Fruit fly (Drosophila melanogaster): Measurements from ENCODE around the gene CTCF.

CTCF gene

dm6 chr3L:7356386-7357117 lies at the start of gene CTCF (continued):
- peak; percentile 68 for TF ChIP-seq CG7963 (GFP tag; IDR thresholded peaks at IDR 0.05; ENCODE audit: partially characterized antibody)
- TF ChIP-seq CG1233 (GFP tag; optimal IDR thresholded peaks at IDR 0.05): peak; percentile 38
- peak; percentile 51 for TF ChIP-seq tgo (GFP tag; IDR thresholded peaks at IDR 0.05)
- TF ChIP-seq CG18476 (GFP tag; optimal IDR thresholded peaks at IDR 0.05): no peak
- TF ChIP-seq CG10209 (GFP tag; optimal IDR thresholded peaks at IDR 0.05): peak; percentile 33
- TF ChIP-seq CG16813 (GFP tag; IDR thresholded peaks at IDR 0.05; ENCODE audit: partially characterized antibody): peak; percentile 77
- peak; percentile 53 to 59 for TF ChIP-seq dpn (GFP tag; optimal IDR thresholded peaks at IDR 0.05)
- TF ChIP-seq danr (GFP tag; IDR thresholded peaks at IDR 0.05): no peak
- TF ChIP-seq CG32532 (GFP tag; IDR thresholded peaks at IDR 0.05): peak; percentile 54; the same call in 1 of the 2 replicates
- no peak for TF ChIP-seq CG6272 (GFP tag; IDR thresholded peaks at IDR 0.05)
- peak; percentile 24 for TF ChIP-seq HmgZ (tag; optimal IDR thresholded peaks at IDR 0.05)
- peak; percentile 58 for TF ChIP-seq D (optimal IDR thresholded peaks at IDR 0.05)
- TF ChIP-seq D (GFP tag; optimal IDR thresholded peaks at IDR 0.05): peak; percentile 1
- peak; percentile 91 for TF ChIP-seq Ets65A (GFP tag)
- TF ChIP-seq amos (GFP tag; IDR thresholded peaks at IDR 0.05; ENCODE audit: partially characterized antibody): peak; percentile 78
- peak; percentile 64 for TF ChIP-seq CG2712 (tag; optimal IDR thresholded peaks at IDR 0.05)
- peak; percentile 69 for TF ChIP-seq GATAe (GFP tag; conservative IDR thresholded peaks at IDR 0.05)
- peak; percentile 41; the same call in 1 of the 3 replicates for TF ChIP-seq H15 (GFP tag; IDR thresholded peaks at IDR 0.05)
- peak; percentile 29 for TF ChIP-seq CG4854 (GFP tag; optimal IDR thresholded peaks at IDR 0.05)
- TF ChIP-seq CG10431 (GFP tag; optimal IDR thresholded peaks at IDR 0.05): peak; percentile 51
- TF ChIP-seq CG30403 (GFP tag; optimal IDR thresholded peaks at IDR 0.05): peak; percentile 43
- TF ChIP-seq CG34376 (GFP tag; optimal IDR thresholded peaks at IDR 0.05): peak; percentile 85
- TF ChIP-seq bab2 (GFP tag; optimal IDR thresholded peaks at IDR 0.05): peak; percentile 13
- peak; percentile 80 for TF ChIP-seq MBD-R2 (GFP tag; IDR thresholded peaks at IDR 0.05)
- peak; percentile 57 for TF ChIP-seq Sox102F (GFP tag; optimal IDR thresholded peaks at IDR 0.05)
- TF ChIP-seq phol (tag; optimal IDR thresholded peaks at IDR 0.05): peak; percentile 100
- peak; percentile 70 for TF ChIP-seq Ets97D (GFP tag; optimal IDR thresholded peaks at IDR 0.05)
- TF ChIP-seq CG6854 (GFP tag; optimal IDR thresholded peaks at IDR 0.05): no peak
- peak; percentile 72 for TF ChIP-seq CG17829 (tag; optimal IDR thresholded peaks at IDR 0.05)
- TF ChIP-seq CG4820 (GFP tag; optimal IDR thresholded peaks at IDR 0.05): peak; percentile 38
- no peak for TF ChIP-seq CG11560 (tag; IDR thresholded peaks at IDR 0.05)
- peak; percentile 31 for TF ChIP-seq kni (GFP tag; optimal IDR thresholded peaks at IDR 0.05)
- TF ChIP-seq ssp (GFP tag; IDR thresholded peaks at IDR 0.05): peak; percentile 49; the same call in 1 of the 2 replicates
- 0 out of 3 replicates have a peak, but pooled peaks have one; percentile 48 for TF ChIP-seq Mrtf (GFP tag; IDR thresholded peaks at IDR 0.05)
- TF ChIP-seq CG2129 (GFP tag; IDR thresholded peaks at IDR 0.05; ENCODE audit: partially characterized antibody): peak; percentile 63
- TF ChIP-seq chn (GFP tag; optimal IDR thresholded peaks at IDR 0.05): peak; percentile 18
- peak in 1 of 3 experiments; percentile 9 for TF ChIP-seq Stat92E (GFP tag; optimal IDR thresholded peaks at IDR 0.05)
- TF ChIP-seq CG13894 (tag; optimal IDR thresholded peaks at IDR 0.05): peak; percentile 35
- no peak for TF ChIP-seq tll (GFP tag; optimal IDR thresholded peaks at IDR 0.05)
- TF ChIP-seq bbx (GFP tag; IDR thresholded peaks at IDR 0.05; ENCODE audit: partially characterized antibody): peak; percentile 91
- TF ChIP-seq gcm (GFP tag; optimal IDR thresholded peaks at IDR 0.05): peak; percentile 35
- peak; percentile 45 for TF ChIP-seq CG13624 (GFP tag; optimal IDR thresholded peaks at IDR 0.05)
- peak; percentile 50 for TF ChIP-seq CG14710 (tag; optimal IDR thresholded peaks at IDR 0.05)
- TF ChIP-seq CG9437 (GFP tag; optimal IDR thresholded peaks at IDR 0.05): peak; percentile 49
- peak; percentile 8 for TF ChIP-seq en (GFP tag; optimal IDR thresholded peaks at IDR 0.05)
- peak; percentile 56; the same call in 2 of the 3 replicates for TF ChIP-seq row (GFP tag; IDR thresholded peaks at IDR 0.05)
- TF ChIP-seq hbn (GFP tag; IDR thresholded peaks at IDR 0.05; ENCODE audit: partially characterized antibody): peak; percentile 61
- peak; percentile 40 for TF ChIP-seq CG16863 (GFP tag; optimal IDR thresholded peaks at IDR 0.05)
